Fruit fly (Drosophila melanogaster) whole organism, pupa: ENCODE data around the gene mad2.

Experiments used
- CG15710 ChIP-seq: fragments of 200-800 bp; sonication (Bioruptor generic); optimal IDR thresholded peaks from 2 replicates; lab custom pipeline; 2018; ENCODE audit warnings: missing biosample characterization, mild to moderate bottlenecking, missing genetic modification characterization, moderate library complexity
- CG34367 ChIP-seq: fragments of 200-800 bp; sonication (Bioruptor generic); optimal IDR thresholded peaks from 2 replicates; lab custom pipeline; 2018; ENCODE audit warnings: missing biosample characterization, mild to moderate bottlenecking, missing genetic modification characterization
- CG8301 ChIP-seq: fragments of 200-800 bp; sonication (Bioruptor generic); optimal IDR thresholded peaks from 2 replicates; lab custom pipeline; 2018; ENCODE audit warnings: missing biosample characterization, mild to moderate bottlenecking, missing genetic modification characterization
- D1 ChIP-seq: fragments of 200-800 bp; sonication (Bioruptor generic); optimal IDR thresholded peaks from 2 replicates; lab custom pipeline; 2018; ENCODE audit warnings: missing biosample characterization, mild to moderate bottlenecking, missing genetic modification characterization, moderate library complexity

- TF ChIP-seq CG8301 (tag; lab: Kevin White, UChicago) (no peak), D1 (tag; lab: Kevin White, UChicago) (no peak), CG15710 (tag; lab: Kevin White, UChicago) (peak; percentile 69), CG34367 (tag; lab: Kevin White, UChicago) (peak; percentile 23)
These were observed 38.7 kb upstream of the mad2 start for dm6 chr3L:5851636-5852035.
